Fruit fly (Drosophila melanogaster) whole organism, embryonic: ENCODE data around the gene CG1607.

Experiments
- Atf6 ChIP-seq: fragments of 200-800 bp; sonication (Bioruptor generic); IDR thresholded peaks from 2 replicates; pipeline ENCODE4 v1.3.6; 2022; ENCODE audit warnings: missing biosample characterization, missing genetic modification characterization
- Blimp-1 ChIP-seq: fragments of 200-800 bp; sonication (Bioruptor generic); optimal IDR thresholded peaks from 3 replicates; lab custom pipeline; 2018; ENCODE audit warnings: missing biosample characterization, missing genetic modification characterization, mild to moderate bottlenecking, moderate library complexity, missing genetic modification reagents
- CG10147 ChIP-seq: fragments of 200-800 bp; sonication (Bioruptor generic); optimal IDR thresholded peaks from 2 replicates; lab custom pipeline; 2019; ENCODE audit warnings: missing biosample characterization, mild to moderate bottlenecking, missing genetic modification characterization, moderate library complexity
- CG10959 ChIP-seq: fragments of 200-800 bp; sonication (Bioruptor generic); IDR thresholded peaks from 2 replicates; pipeline ENCODE4 v1.3.6; 2022; ENCODE audit warnings: missing biosample characterization, missing genetic modification characterization
- CG11696 ChIP-seq: fragments of 200-800 bp; sonication (Bioruptor generic); IDR thresholded peaks from 2 replicates; pipeline ENCODE4 v1.3.6; 2022; ENCODE audit warnings: missing biosample characterization, missing genetic modification characterization
- CG12155 ChIP-seq: fragments of 200-800 bp; sonication (Bioruptor generic); optimal IDR thresholded peaks from 3 replicates; lab custom pipeline; 2016; ENCODE audit warnings: missing biosample characterization, missing genetic modification characterization
- CG14441 ChIP-seq: fragments of 200-800 bp; sonication (Bioruptor generic); IDR thresholded peaks from 2 replicates; pipeline ENCODE4 v1.3.6; 2022; ENCODE audit warnings: missing biosample characterization, missing genetic modification characterization
- CG15073 ChIP-seq: fragments of 200-800 bp; sonication (Bioruptor generic); optimal IDR thresholded peaks from 2 replicates; lab custom pipeline; 2016; ENCODE audit warnings: missing biosample characterization, missing genetic modification characterization
- CG15269 ChIP-seq: fragments of 200-800 bp; sonication (Bioruptor generic); optimal IDR thresholded peaks from 2 replicates; lab custom pipeline; 2018; ENCODE audit warnings: missing biosample characterization, mild to moderate bottlenecking, missing genetic modification characterization, moderate library complexity
- CG1529 ChIP-seq: fragments of 200-800 bp; sonication (Bioruptor generic); optimal IDR thresholded peaks from 3 replicates; lab custom pipeline; 2018; ENCODE audit warnings: missing biosample characterization, missing genetic modification characterization
- CG15514 ChIP-seq: fragments of 200-800 bp; sonication (Bioruptor generic); optimal IDR thresholded peaks from 3 replicates; lab custom pipeline; 2017; ENCODE audit warnings: missing biosample characterization, missing genetic modification characterization, mild to moderate bottlenecking, moderate library complexity, missing genetic modification reagents
- CG1647 ChIP-seq: fragments of 200-800 bp; sonication (Bioruptor generic); optimal IDR thresholded peaks from 3 replicates; lab custom pipeline; 2016; ENCODE audit warnings: missing biosample characterization, missing genetic modification characterization
- CG16813 ChIP-seq: fragments of 200-800 bp; sonication (Bioruptor generic); IDR thresholded peaks from 3 replicates; pipeline ENCODE4 v1.3.6; 2022; ENCODE audit warnings: missing biosample characterization, missing genetic modification characterization; ENCODE audit not compliant: partially characterized antibody
- CG18599 ChIP-seq: fragments of 200-800 bp; sonication (Bioruptor generic); optimal IDR thresholded peaks from 3 replicates; lab custom pipeline; 2017; ENCODE audit warnings: missing biosample characterization, missing genetic modification characterization, mild to moderate bottlenecking, moderate library complexity, missing genetic modification reagents
- CG6654 ChIP-seq: fragments of 200-800 bp; sonication (Bioruptor generic); optimal IDR thresholded peaks from 2 replicates; lab custom pipeline; 2017; ENCODE audit warnings: missing biosample characterization, mild to moderate bottlenecking, missing genetic modification characterization
- CG6791 ChIP-seq: fragments of 200-800 bp; sonication (Bioruptor generic); IDR thresholded peaks from 3 replicates; pipeline ENCODE4 v1.3.6; 2022; ENCODE audit warnings: missing biosample characterization, missing genetic modification characterization; ENCODE audit not compliant: partially characterized antibody
- CG8281 ChIP-seq: fragments of 200-800 bp; sonication (Bioruptor generic); optimal IDR thresholded peaks from 2 replicates; lab custom pipeline; 2018; ENCODE audit warnings: missing biosample characterization, mild to moderate bottlenecking, missing genetic modification characterization, moderate library complexity
- CG9437 ChIP-seq: fragments of 200-800 bp; sonication (Bioruptor generic); optimal IDR thresholded peaks from 2 replicates; lab custom pipeline; 2018; ENCODE audit warnings: missing biosample characterization, mild to moderate bottlenecking, missing genetic modification characterization
- D19A ChIP-seq: fragments of 200-800 bp; optimal IDR thresholded peaks from 3 replicates; lab custom pipeline; 2019; ENCODE audit warnings: missing biosample characterization, mild to moderate bottlenecking, missing genetic modification characterization, moderate library complexity
- Eip74EF ChIP-seq, 2 experiments: fragments of 200-800 bp in 1 of 2; fragments of >200 bp in 1 of 2; sonication (Bioruptor generic) in 1 of 2; optimal IDR thresholded peaks; 2 replicates each; lab custom pipeline; 2017 to 2019; ENCODE audit warnings: missing biosample characterization in 2 of 2, missing genetic modification characterization in 2 of 2, mild to moderate bottlenecking in 1 of 2, moderate library complexity in 1 of 2
- Elba2 ChIP-seq: fragments of 200-800 bp; sonication (Bioruptor generic); optimal IDR thresholded peaks from 3 replicates; lab custom pipeline; 2016; ENCODE audit warnings: missing biosample characterization, missing genetic modification characterization
- Fer3 ChIP-seq: fragments of 200-800 bp; sonication (Bioruptor generic); optimal IDR thresholded peaks from 2 replicates; lab custom pipeline; 2018; ENCODE audit warnings: missing biosample characterization, mild to moderate bottlenecking, missing genetic modification characterization, moderate library complexity
- Gug ChIP-seq: fragments of 200-800 bp; sonication (Bioruptor generic); IDR thresholded peaks from 4 replicates; pipeline ENCODE4 v1.3.6; 2022; ENCODE audit warnings: missing biosample characterization, missing genetic modification characterization
- HLH4C ChIP-seq: fragments of 200-800 bp; sonication (Bioruptor generic); IDR thresholded peaks from 3 replicates; pipeline ENCODE4 v1.3.6; 2022; ENCODE audit warnings: missing biosample characterization, missing genetic modification characterization; ENCODE audit not compliant: partially characterized antibody
- Hand ChIP-seq: fragments of 200-800 bp; sonication (Bioruptor generic); optimal IDR thresholded peaks from 2 replicates; lab custom pipeline; 2017; ENCODE audit warnings: mild to moderate bottlenecking, missing biosample characterization, missing genetic modification reagents, missing genetic modification characterization
- MTF-1 ChIP-seq: fragments of 200-800 bp; sonication (Bioruptor generic); optimal IDR thresholded peaks from 2 replicates; lab custom pipeline; 2018; ENCODE audit warnings: missing biosample characterization, mild to moderate bottlenecking, missing genetic modification characterization, borderline replicate concordance
- NK7.1 ChIP-seq: fragments of 200-800 bp; sonication (Bioruptor generic); optimal IDR thresholded peaks from 3 replicates; lab custom pipeline; 2016; ENCODE audit warnings: missing biosample characterization, missing genetic modification characterization
- Nf-YA ChIP-seq: fragments of 200-800 bp; sonication (Bioruptor generic); IDR thresholded peaks from 2 replicates; pipeline ENCODE4 v1.3.6; 2022; ENCODE audit warnings: missing biosample characterization, missing genetic modification characterization
- Rfx ChIP-seq: fragments of 200-800 bp; sonication (Bioruptor generic); IDR thresholded peaks from 2 replicates; pipeline ENCODE4 v1.3.6; 2022; ENCODE audit warnings: missing biosample characterization, missing genetic modification characterization
- Sox102F ChIP-seq: fragments of 200-800 bp; sonication (Bioruptor generic); optimal IDR thresholded peaks from 2 replicates; lab custom pipeline; 2018; ENCODE audit warnings: missing biosample characterization, mild to moderate bottlenecking, missing genetic modification characterization, moderate library complexity
- Stat92E ChIP-seq, 3 experiments: fragments of >200 bp in 2 of 3; fragments of 200-800 bp in 1 of 3; sonication (Bioruptor generic) in 1 of 3; optimal IDR thresholded peaks; 2 replicates each; lab custom pipeline; 2017 to 2019; ENCODE audit warnings: missing biosample characterization in 3 of 3, missing genetic modification characterization in 3 of 3, mild to moderate bottlenecking in 1 of 3, moderate library complexity in 1 of 3
- ab ChIP-seq: fragments of 200-800 bp; sonication (Bioruptor generic); optimal IDR thresholded peaks from 2 replicates; lab custom pipeline; 2016; ENCODE audit warnings: missing biosample characterization, missing genetic modification characterization
- ap ChIP-seq: fragments of 200-800 bp; sonication (Bioruptor generic); IDR thresholded peaks from 2 replicates; pipeline ENCODE4 v1.3.6; 2022; ENCODE audit warnings: missing biosample characterization, missing genetic modification characterization
- az2 ChIP-seq: fragments of 200-800 bp; sonication (Bioruptor generic); optimal IDR thresholded peaks from 3 replicates; lab custom pipeline; 2016; ENCODE audit warnings: missing biosample characterization, missing genetic modification characterization
- bab2 ChIP-seq: fragments of 200-800 bp; sonication (Bioruptor generic); optimal IDR thresholded peaks from 2 replicates; lab custom pipeline; 2016; ENCODE audit warnings: missing biosample characterization, missing genetic modification characterization
- btn ChIP-seq: fragments of 200-800 bp; sonication (Bioruptor generic); optimal IDR thresholded peaks from 2 replicates; lab custom pipeline; 2016; ENCODE audit warnings: missing biosample characterization, missing genetic modification characterization
- cato ChIP-seq: fragments of 200-800 bp; sonication (Bioruptor generic); optimal IDR thresholded peaks from 2 replicates; lab custom pipeline; 2016; ENCODE audit warnings: missing biosample characterization, missing genetic modification characterization, borderline replicate concordance
- ci ChIP-seq: fragments of 200-800 bp; sonication (Bioruptor generic); IDR thresholded peaks from 3 replicates; pipeline ENCODE4 v1.3.6; 2022; ENCODE audit warnings: missing biosample characterization, missing genetic modification characterization
- da ChIP-seq: fragments of 200-800 bp; sonication (Bioruptor generic); optimal IDR thresholded peaks from 2 replicates; lab custom pipeline; 2016; ENCODE audit warnings: missing biosample characterization, missing genetic modification characterization
- dan ChIP-seq: fragments of 200-800 bp; sonication (Bioruptor generic); IDR thresholded peaks from 2 replicates; pipeline ENCODE4 v1.3.6; 2022; ENCODE audit warnings: missing biosample characterization, missing genetic modification characterization
- jing ChIP-seq: fragments of 200-800 bp; sonication (Bioruptor generic); optimal IDR thresholded peaks from 2 replicates; lab custom pipeline; 2018; ENCODE audit warnings: missing biosample characterization, mild to moderate bottlenecking, missing genetic modification characterization
- kni ChIP-seq: fragments of 200-800 bp; sonication (Bioruptor generic); optimal IDR thresholded peaks from 3 replicates; lab custom pipeline; 2017; ENCODE audit warnings: mild to moderate bottlenecking, missing biosample characterization, missing genetic modification reagents, missing genetic modification characterization
- pfk ChIP-seq: fragments of 200-800 bp; sonication (Bioruptor generic); optimal IDR thresholded peaks from 2 replicates; lab custom pipeline; 2018; ENCODE audit warnings: missing biosample characterization, mild to moderate bottlenecking, missing genetic modification characterization, moderate library complexity
- row ChIP-seq: fragments of 200-800 bp; sonication (Bioruptor generic); IDR thresholded peaks from 3 replicates; pipeline ENCODE4 v1.3.6; 2022; ENCODE audit warnings: missing biosample characterization, missing genetic modification characterization
- sisA ChIP-seq: fragments of 200-800 bp; sonication (Bioruptor generic); IDR thresholded peaks from 2 replicates; pipeline ENCODE4 v1.3.6; 2022; ENCODE audit warnings: missing biosample characterization, missing genetic modification characterization
- stc ChIP-seq: fragments of 200-800 bp; sonication (Bioruptor generic); IDR thresholded peaks from 2 replicates; pipeline ENCODE4 v1.3.6; 2022; ENCODE audit warnings: missing biosample characterization, missing genetic modification characterization
- tio ChIP-seq: fragments of 200-800 bp; sonication (Bioruptor generic); optimal IDR thresholded peaks from 2 replicates; lab custom pipeline; 2017; ENCODE audit warnings: missing biosample characterization, missing genetic modification characterization, inconsistent platforms
- ttk ChIP-seq: fragments of 200-800 bp; sonication (Bioruptor generic); IDR thresholded peaks from 2 replicates; pipeline ENCODE4 v2.1.2; 2022; ENCODE audit warnings: missing biosample characterization, missing genetic modification characterization
- tx ChIP-seq: fragments of 200-800 bp; sonication (Bioruptor generic); optimal IDR thresholded peaks from 2 replicates; lab custom pipeline; 2016; ENCODE audit warnings: missing biosample characterization, missing genetic modification characterization
- z ChIP-seq: fragments of 200-800 bp; sonication (Bioruptor generic); IDR thresholded peaks from 3 replicates; pipeline ENCODE4 v1.3.6; 2022; ENCODE audit warnings: missing biosample characterization, missing genetic modification characterization

CG1607 gene

DNA sequence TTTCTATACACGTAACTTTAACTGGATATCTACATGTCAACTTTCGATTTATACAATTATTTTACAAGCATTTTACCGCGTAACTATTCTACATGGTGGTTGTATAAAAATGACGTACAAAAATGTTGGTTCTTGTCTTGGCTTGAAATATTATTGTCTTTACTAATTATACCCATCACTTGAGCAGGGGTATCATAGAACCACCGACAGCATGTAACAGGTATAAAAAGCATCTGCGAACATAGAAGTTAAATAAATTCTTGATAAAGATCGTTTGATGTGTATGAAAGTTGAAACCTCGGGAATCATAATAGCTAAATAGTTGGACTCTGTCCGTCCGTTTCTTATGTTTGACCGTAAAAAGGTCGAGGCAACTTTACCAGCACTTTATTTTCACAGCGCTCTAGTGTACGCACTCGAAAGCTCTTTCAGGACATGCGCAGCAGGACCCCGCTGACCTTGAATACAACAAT, 657 bp upstream of the CG1607 start (continued):
- no peak for TF ChIP-seq cato (GFP tag; lab: Kevin White, UChicago)
- no peak for TF ChIP-seq jing
- TF ChIP-seq MTF-1 (GFP tag; lab: Kevin White, UChicago) = no peak
- TF ChIP-seq CG1647 (GFP tag; lab: Kevin White, UChicago) = no peak
- TF ChIP-seq z (GFP tag; lab: Robert Waterston, UW) = no peak
- peak; percentile 55 for TF ChIP-seq Fer3 (tag; lab: Kevin White, UChicago)
- TF ChIP-seq Nf-YA = no peak
- peak; percentile 45 for TF ChIP-seq CG15514 (GFP tag; lab: Kevin White, UChicago)
- TF ChIP-seq CG6791 (GFP tag; lab: Robert Waterston, UW) = no peak
- no peak for TF ChIP-seq pfk (GFP tag; lab: Kevin White, UChicago)
- TF ChIP-seq ci = peak; percentile 75
- no peak for TF ChIP-seq CG1529
- TF ChIP-seq D19A (tag; lab: Kevin White, UChicago) = no peak
- no peak for TF ChIP-seq Eip74EF (GFP tag; optimal IDR thresholded peaks at IDR 0.05; lab: Kevin White, UChicago)
- peak; percentile 72 for TF ChIP-seq row (GFP tag; lab: Robert Waterston, UW)
- TF ChIP-seq tx (GFP tag; lab: Kevin White, UChicago) = peak; percentile 50
- TF ChIP-seq sisA (GFP tag; lab: Robert Waterston, UW) = peak; percentile 15; the same call in 1 of the 2 replicates
- TF ChIP-seq Rfx (GFP tag; lab: Robert Waterston, UW) = peak; percentile 70
- no peak for TF ChIP-seq Stat92E (GFP tag; optimal IDR thresholded peaks at IDR 0.05; lab: Kevin White, UChicago)
- TF ChIP-seq Atf6 (GFP tag; lab: Robert Waterston, UW) = peak; percentile 55; the same call in 1 of the 2 replicates
- peak; percentile 31 for TF ChIP-seq Blimp-1 (GFP tag; lab: Kevin White, UChicago)
- no peak for TF ChIP-seq CG6654
- TF ChIP-seq CG10147 (GFP tag; lab: Kevin White, UChicago) = no peak
- TF ChIP-seq Gug (GFP tag; lab: Robert Waterston, UW) = no peak; the same call in 3 of the 4 replicates
- TF ChIP-seq kni (GFP tag; lab: Kevin White, UChicago) = no peak
- no peak for TF ChIP-seq dan
- TF ChIP-seq CG11696 (GFP tag; lab: Robert Waterston, UW) = no peak
- no peak for TF ChIP-seq tio (GFP tag; lab: Kevin White, UChicago)
- TF ChIP-seq CG9437 (GFP tag; lab: Kevin White, UChicago) = peak; percentile 17
- peak; percentile 56 for TF ChIP-seq Sox102F (GFP tag; lab: Kevin White, UChicago)
- TF ChIP-seq da (GFP tag; lab: Kevin White, UChicago) = no peak
- TF ChIP-seq stc (GFP tag; lab: Robert Waterston, UW) = peak; percentile 55; the same call in 1 of the 2 replicates
- 0 out of 3 replicates have a peak, but pooled peaks have one; percentile 24 for TF ChIP-seq HLH4C (GFP tag; lab: Robert Waterston, UW)
- TF ChIP-seq ttk (GFP tag; lab: Robert Waterston, UW) = peak; percentile 45
- peak; percentile 7 for TF ChIP-seq Hand
- peak; percentile 59 for TF ChIP-seq CG18599 (GFP tag; lab: Kevin White, UChicago)
- TF ChIP-seq CG14441 = peak; percentile 57; the same call in 1 of the 2 replicates
- TF ChIP-seq CG16813 = peak; percentile 61
- TF ChIP-seq az2 (GFP tag; lab: Kevin White, UChicago) = peak; percentile 22
- no peak for TF ChIP-seq CG10959 (GFP tag; lab: Robert Waterston, UW)
- TF ChIP-seq CG15073 (GFP tag; lab: Kevin White, UChicago) = no peak
- TF ChIP-seq CG12155 (GFP tag; lab: Kevin White, UChicago) = peak; percentile 29
- no peak for TF ChIP-seq Elba2
- peak; percentile 55 for TF ChIP-seq CG15269 (tag; lab: Kevin White, UChicago)
- peak; percentile 5 for TF ChIP-seq ab (GFP tag; lab: Kevin White, UChicago)
- TF ChIP-seq CG8281 (tag; lab: Kevin White, UChicago) = no peak
- TF ChIP-seq NK7.1 (GFP tag; lab: Kevin White, UChicago) = peak; percentile 46
- TF ChIP-seq ap (GFP tag; lab: Robert Waterston, UW) = no peak
- peak; percentile 26 for TF ChIP-seq bab2
- TF ChIP-seq btn = no peak
